Fruit fly (Drosophila melanogaster) whole organism, prepupa: Measurements from ENCODE around the gene Gr93b.

Source experiments
- CG32006 ChIP-seq: fragments of 200-800 bp; sonication (Bioruptor generic); optimal IDR thresholded peaks from 3 replicates; lab custom pipeline; 2017; ENCODE audit warnings: missing biosample characterization, mild to moderate bottlenecking, missing genetic modification characterization
- CG6854 ChIP-seq: fragments of 200-800 bp; sonication (Bioruptor generic); optimal IDR thresholded peaks from 2 replicates; lab custom pipeline; 2017; ENCODE audit warnings: missing biosample characterization, mild to moderate bottlenecking, missing genetic modification characterization
- CG8119 ChIP-seq: fragments of 200-800 bp; sonication (Bioruptor generic); IDR thresholded peaks from 3 replicates; pipeline ENCODE4 v1.3.6; 2022; ENCODE audit warnings: missing biosample characterization, missing genetic modification characterization
- Eip78C ChIP-seq: fragments of 200-800 bp; sonication (Bioruptor generic); peaks from one replicate; lab custom pipeline; 2016; ENCODE audit warnings: missing biosample characterization, missing genetic modification characterization
- Gug ChIP-seq: fragments of 200-800 bp; sonication (Bioruptor generic); IDR thresholded peaks from 2 replicates; pipeline ENCODE4 v1.3.6; 2022; ENCODE audit warnings: missing biosample characterization, missing genetic modification characterization
- Hr39 ChIP-seq: fragments of 200-800 bp; sonication (Bioruptor generic); optimal IDR thresholded peaks from 2 replicates; lab custom pipeline; 2016; ENCODE audit warnings: missing biosample characterization, missing genetic modification characterization
- OdsH ChIP-seq: fragments of 200-800 bp; sonication (Bioruptor generic); optimal IDR thresholded peaks from 3 replicates; lab custom pipeline; 2016; ENCODE audit warnings: missing biosample characterization, missing genetic modification characterization
- achi ChIP-seq: fragments of 200-800 bp; sonication (Bioruptor generic); optimal IDR thresholded peaks from 3 replicates; lab custom pipeline; 2016; ENCODE audit warnings: missing biosample characterization, missing genetic modification characterization
- svp ChIP-seq: fragments of 200-800 bp; sonication (Bioruptor generic); peaks from one replicate; lab custom pipeline; 2016; ENCODE audit warnings: missing biosample characterization, missing genetic modification characterization

dm6 chr3R:21857509-21857908 is 13.9 kb upstream of the Gr93b start:
- TF ChIP-seq Eip78C (GFP tag; lab: Kevin White, UChicago) (peak; percentile 71), svp (GFP tag; lab: Kevin White, UChicago) (peak; percentile 68), CG8119 (GFP tag; lab: Robert Waterston, UW) (0 out of 3 replicates have a peak, but pooled peaks have one; percentile 22), CG32006 (GFP tag; lab: Kevin White, UChicago) (no peak), Hr39 (GFP tag; lab: Kevin White, UChicago) (peak; percentile 17), Gug (GFP tag; lab: Robert Waterston, UW) (no peak), OdsH (peak; percentile 3), achi (GFP tag; lab: Kevin White, UChicago) (no peak), CG6854 (no peak)
